Fruit fly (Drosophila melanogaster): ENCODE measurements around the gene CG17078.

CG17078 gene

dm6 chr2L:267441-268089 lies 10.5 kb downstream of the CG17078 start, which contains the start of gene CG17075:
TSS of gene CG17075 (minus strand) at chr2L:267505.
- TF ChIP-seq CG12155 (GFP tag; optimal IDR thresholded peaks at IDR 0.05) (peak; percentile 90), Hmx (GFP tag; optimal IDR thresholded peaks at IDR 0.05) (peak; percentile 72), stwl (tag; optimal IDR thresholded peaks at IDR 0.05) (no peak), CTCF (GFP tag; optimal IDR thresholded peaks at IDR 0.05) (peak; percentile 43), Meics (GFP tag; optimal IDR thresholded peaks at IDR 0.05) (peak; percentile 97), CG18599 (GFP tag; optimal IDR thresholded peaks at IDR 0.05) (peak; percentile 99), Bgb (GFP tag; IDR thresholded peaks at IDR 0.05; ENCODE audit: partially characterized antibody) (no peak), CG17568 (GFP tag; optimal IDR thresholded peaks at IDR 0.05) (peak; percentile 87), CG5180 (GFP tag; optimal IDR thresholded peaks at IDR 0.05) (peak; percentile 99), sima (GFP tag; optimal IDR thresholded peaks at IDR 0.05) (no peak), CG1233 (GFP tag; optimal IDR thresholded peaks at IDR 0.05) (peak; percentile 92), CG32767 (GFP tag; IDR thresholded peaks at IDR 0.05) (peak; percentile 91), CG3726 (GFP tag; IDR thresholded peaks at IDR 0.05) (peak; percentile 90), CG2889 (GFP tag; IDR thresholded peaks at IDR 0.05) (peak; percentile 95), cad (GFP tag; optimal IDR thresholded peaks at IDR 0.05) (no peak), D (optimal IDR thresholded peaks at IDR 0.05) (no peak), D (GFP tag; optimal IDR thresholded peaks at IDR 0.05) (peak; percentile 84), CG9727 (GFP tag; optimal IDR thresholded peaks at IDR 0.05) (peak; percentile 94), nmo (GFP tag; optimal IDR thresholded peaks at IDR 0.05) (peak; percentile 93), chm (GFP tag; IDR thresholded peaks at IDR 0.05) (peak; percentile 73; the same call in 1 of the 2 replicates), D19A (tag; optimal IDR thresholded peaks at IDR 0.05) (peak; percentile 89), vvl (GFP tag; IDR thresholded peaks at IDR 0.05) (peak; percentile 98), CG17612 (GFP tag; IDR thresholded peaks at IDR 0.05) (peak; percentile 88), Ets65A (GFP tag) (peak; percentile 90), CG9876 (GFP tag; optimal IDR thresholded peaks at IDR 0.05) (no peak), CG15696 (tag; optimal IDR thresholded peaks at IDR 0.05) (peak; percentile 55), CG9437 (GFP tag; optimal IDR thresholded peaks at IDR 0.05) (peak; percentile 87), kah (GFP tag; optimal IDR thresholded peaks at IDR 0.05) (peak; percentile 73), HLH3B (GFP tag; IDR thresholded peaks at IDR 0.05) (peak; percentile 96), trem (tag; optimal IDR thresholded peaks at IDR 0.05) (peak; percentile 78), YL-1 (GFP tag; optimal IDR thresholded peaks at IDR 0.05) (peak; percentile 63), CrebB (tag; optimal IDR thresholded peaks at IDR 0.05) (peak; percentile 90), CG4854 (GFP tag; optimal IDR thresholded peaks at IDR 0.05) (peak; percentile 90), Fer3 (tag; optimal IDR thresholded peaks at IDR 0.05) (peak; percentile 96), ttk (GFP tag; IDR thresholded peaks at IDR 0.05) (peak; percentile 94), lola (GFP tag; optimal IDR thresholded peaks at IDR 0.05) (peak in 1 of 3 experiments; percentile 69), CG1792 (GFP tag; optimal IDR thresholded peaks at IDR 0.05) (peak; percentile 66), CG1602 (GFP tag; optimal IDR thresholded peaks at IDR 0.05) (peak; percentile 91), zfh2 (GFP tag; optimal IDR thresholded peaks at IDR 0.05) (peak; percentile 79), gsb (GFP tag; IDR thresholded peaks at IDR 0.05) (peak; percentile 92), toy (GFP tag; IDR thresholded peaks at IDR 0.05) (peak; percentile 85), btn (GFP tag; optimal IDR thresholded peaks at IDR 0.05) (peak; percentile 34), psq (GFP tag; optimal IDR thresholded peaks at IDR 0.05) (peak; percentile 84), Sox100B (GFP tag; optimal IDR thresholded peaks at IDR 0.05) (peak; percentile 92), CG8765 (GFP tag; IDR thresholded peaks at IDR 0.05) (0 out of 2 replicates have a peak, but pooled peaks have one; percentile 42), CG10267 (tag; optimal IDR thresholded peaks at IDR 0.05) (peak; percentile 85), sqz (GFP tag; optimal IDR thresholded peaks at IDR 0.05) (peak; percentile 86), CG15601 (tag; optimal IDR thresholded peaks at IDR 0.05) (peak; percentile 100), chn (GFP tag; optimal IDR thresholded peaks at IDR 0.05) (peak; percentile 83), CG17186 (GFP tag; optimal IDR thresholded peaks at IDR 0.05) (peak; percentile 36), CG32772 (GFP tag; IDR thresholded peaks at IDR 0.05) (peak; percentile 97)
